Fruit fly (Drosophila melanogaster): ENCODE results near the gene Trmt61.

The Trmt61 gene

dm6 chr3R:26012288-26012687 is 47.0 kb upstream of the Trmt61 start (continued):
- TF ChIP-seq chm (GFP tag; IDR thresholded peaks at IDR 0.05) (no peak), E2f2 (GFP tag; IDR thresholded peaks at IDR 0.05) (no peak), tgo (GFP tag; IDR thresholded peaks at IDR 0.05) (no peak), Med (GFP tag) (peak; percentile 11), lov (optimal IDR thresholded peaks at IDR 0.05) (no peak), lov (GFP tag; IDR thresholded peaks at IDR 0.05) (0 out of 3 replicates have a peak, but pooled peaks have one; percentile 30), trem (tag; optimal IDR thresholded peaks at IDR 0.05) (no peak), pros (GFP tag; optimal IDR thresholded peaks at IDR 0.05) (peak; percentile 13), row (GFP tag; IDR thresholded peaks at IDR 0.05) (no peak), CG4854 (GFP tag; optimal IDR thresholded peaks at IDR 0.05) (no peak), CG10147 (GFP tag; optimal IDR thresholded peaks at IDR 0.05) (no peak), CG4730 (GFP tag; IDR thresholded peaks at IDR 0.05) (no peak), Antp (GFP tag; optimal IDR thresholded peaks at IDR 0.05) (no peak), CG3838 (GFP tag; optimal IDR thresholded peaks at IDR 0.05) (no peak), CG4404 (GFP tag; IDR thresholded peaks at IDR 0.05) (no peak), CG12104 (GFP tag; optimal IDR thresholded peaks at IDR 0.05) (no peak), CG9932 (GFP tag; IDR thresholded peaks at IDR 0.05) (no peak), wor (GFP tag; IDR thresholded peaks at IDR 0.05) (no peak), CG18764 (GFP tag; optimal IDR thresholded peaks at IDR 0.05) (no peak), dati (GFP tag; IDR thresholded peaks at IDR 0.05) (no peak), NFAT (GFP tag; IDR thresholded peaks at IDR 0.05) (no peak), Neu2 (GFP tag; optimal IDR thresholded peaks at IDR 0.05; ENCODE audit: borderline replicate concordance) (no peak), scrt (GFP tag; optimal IDR thresholded peaks at IDR 0.05) (no peak), PHDP (tag; optimal IDR thresholded peaks at IDR 0.05) (no peak), CG31365 (tag; optimal IDR thresholded peaks at IDR 0.05) (no peak), ind (GFP tag; optimal IDR thresholded peaks at IDR 0.05) (no peak), CG12071 (GFP tag; optimal IDR thresholded peaks at IDR 0.05) (no peak), CG6654 (GFP tag; optimal IDR thresholded peaks at IDR 0.05) (no peak), CG1792 (GFP tag; optimal IDR thresholded peaks at IDR 0.05) (no peak), CG5953 (GFP tag; IDR thresholded peaks at IDR 0.05) (no peak), HLHmδ (GFP tag; optimal IDR thresholded peaks at IDR 0.05) (peak; percentile 14), MESR4 (GFP tag; optimal IDR thresholded peaks at IDR 0.05) (no peak), CTCF (GFP tag; optimal IDR thresholded peaks at IDR 0.05) (no peak), tna (GFP tag; IDR thresholded peaks at IDR 0.05; ENCODE audit: partially characterized antibody) (no peak), Blimp-1 (GFP tag; optimal IDR thresholded peaks at IDR 0.05) (no peak), gce (GFP tag; IDR thresholded peaks at IDR 0.05) (no peak), kni (GFP tag; optimal IDR thresholded peaks at IDR 0.05) (peak; percentile 53), CG34376 (GFP tag; optimal IDR thresholded peaks at IDR 0.05) (no peak), C15 (GFP tag; IDR thresholded peaks at IDR 0.05) (no peak), CG1233 (GFP tag; optimal IDR thresholded peaks at IDR 0.05) (no peak)

dm6 chr3R:26012801-26013663 is 46.3 kb upstream of the Trmt61 start:
- TF ChIP-seq Sry-δ (GFP tag; optimal IDR thresholded peaks at IDR 0.05), result no peak
- TF ChIP-seq B-H2 (GFP tag; optimal IDR thresholded peaks at IDR 0.05), result no peak
- TF ChIP-seq fd96Cb (tag; optimal IDR thresholded peaks at IDR 0.05), result peak; percentile 51
- TF ChIP-seq Hand (GFP tag; optimal IDR thresholded peaks at IDR 0.05), result no peak
- peak; percentile 48 for TF ChIP-seq CG11504 (tag; optimal IDR thresholded peaks at IDR 0.05)
- TF ChIP-seq Usf (GFP tag; optimal IDR thresholded peaks at IDR 0.05), result no peak
- TF ChIP-seq Asciz (GFP tag; optimal IDR thresholded peaks at IDR 0.05), result peak; percentile 3
- TF ChIP-seq CG17328 (GFP tag; IDR thresholded peaks at IDR 0.05), result peak; percentile 49; the same call in 1 of the 2 replicates
- TF ChIP-seq pum (GFP tag; optimal IDR thresholded peaks at IDR 0.05), result no peak
- TF ChIP-seq CG7372 (GFP tag; IDR thresholded peaks at IDR 0.05), result no peak
- TF ChIP-seq ssp (GFP tag; IDR thresholded peaks at IDR 0.05), result no peak
- peak; percentile 47; the same call in 1 of the 2 replicates for TF ChIP-seq ara (GFP tag; IDR thresholded peaks at IDR 0.05)
- peak; percentile 59; the same call in 1 of the 2 replicates for TF ChIP-seq peb (GFP tag; IDR thresholded peaks at IDR 0.05)
- no peak for TF ChIP-seq CG9797 (GFP tag; optimal IDR thresholded peaks at IDR 0.05)
